Worm (Caenorhabditis elegans): ENCODE results near the gene C45G9.9.

- TF ChIP-seq ama-1 (optimal IDR thresholded peaks at IDR 0.05) (no peak), hnd-1 (tag; optimal IDR thresholded peaks at IDR 0.05) (no peak)
These were observed 32.6 kb downstream of the C45G9.9 start, which contains the start of gene R144.13 for ce11 chrIII:5022964-5023363.
